Fruit fly (Drosophila melanogaster): Measurements from ENCODE around the gene CG33764.

The CG33764 gene

dm6 chr3L:4310604-4311003 lies 43.3 kb upstream of the CG33764 start (continued):
- TF ChIP-seq CG11504 (tag; optimal IDR thresholded peaks at IDR 0.05) (peak; percentile 30), CG14441 (GFP tag; IDR thresholded peaks at IDR 0.05) (no peak), Dp (GFP tag; optimal IDR thresholded peaks at IDR 0.05) (no peak), CG17359 (tag; optimal IDR thresholded peaks at IDR 0.05) (no peak), GATAe (GFP tag; conservative IDR thresholded peaks at IDR 0.05) (no peak), vvl (GFP tag; IDR thresholded peaks at IDR 0.05) (peak; percentile 34; the same call in 1 of the 2 replicates), CG7839 (tag; optimal IDR thresholded peaks at IDR 0.05) (no peak), CG11696 (GFP tag; IDR thresholded peaks at IDR 0.05) (no peak), run (tag; optimal IDR thresholded peaks at IDR 0.05) (no peak), ATbp (GFP tag; optimal IDR thresholded peaks at IDR 0.05) (peak; percentile 21), CG13123 (GFP tag; optimal IDR thresholded peaks at IDR 0.05) (no peak), chif (GFP tag; optimal IDR thresholded peaks at IDR 0.05) (no peak), ara (GFP tag; IDR thresholded peaks at IDR 0.05) (no peak), hth (optimal IDR thresholded peaks at IDR 0.05) (no peak), CG30020 (tag; optimal IDR thresholded peaks at IDR 0.05) (no peak), aop (GFP tag; IDR thresholded peaks at IDR 0.05) (no peak), CG10366 (GFP tag; IDR thresholded peaks at IDR 0.05) (no peak), Med (GFP tag) (peak; percentile 65), CG15601 (tag; optimal IDR thresholded peaks at IDR 0.05) (no peak), Hr51 (GFP tag; optimal IDR thresholded peaks at IDR 0.05) (peak in 1 of 2 experiments; percentile 10), CG4730 (GFP tag; IDR thresholded peaks at IDR 0.05) (no peak), CG15514 (GFP tag; optimal IDR thresholded peaks at IDR 0.05) (no peak), stwl (tag; optimal IDR thresholded peaks at IDR 0.05) (no peak), CG17385 (GFP tag; optimal IDR thresholded peaks at IDR 0.05) (no peak), Myb (GFP tag; optimal IDR thresholded peaks at IDR 0.05) (no peak), unpg (GFP tag; optimal IDR thresholded peaks at IDR 0.05) (peak; percentile 5), Asciz (GFP tag; optimal IDR thresholded peaks at IDR 0.05) (peak; percentile 23), eve (GFP tag; optimal IDR thresholded peaks at IDR 0.05) (peak in 1 of 2 experiments; percentile 49), yki (optimal IDR thresholded peaks at IDR 0.05) (no peak), CG31441 (GFP tag; IDR thresholded peaks at IDR 0.05) (no peak), vnd (GFP tag; IDR thresholded peaks at IDR 0.05; ENCODE audit: partially characterized antibody) (no peak), seq (GFP tag; IDR thresholded peaks at IDR 0.05) (no peak), CG4360 (GFP tag; IDR thresholded peaks at IDR 0.05) (no peak), CG15696 (tag; optimal IDR thresholded peaks at IDR 0.05) (no peak), CG6854 (GFP tag; optimal IDR thresholded peaks at IDR 0.05) (no peak), sens (GFP tag) (peak; percentile 61), cg (GFP tag; optimal IDR thresholded peaks at IDR 0.05) (no peak), CG9609 (GFP tag; optimal IDR thresholded peaks at IDR 0.05) (no peak), Taf1 (GFP tag; IDR thresholded peaks at IDR 0.05) (no peak), CG8388 (GFP tag; optimal IDR thresholded peaks at IDR 0.05) (no peak), CG18764 (GFP tag; optimal IDR thresholded peaks at IDR 0.05) (no peak), so (GFP tag; IDR thresholded peaks at IDR 0.05) (no peak), BtbVII (GFP tag; optimal IDR thresholded peaks at IDR 0.05) (no peak), tll (GFP tag; optimal IDR thresholded peaks at IDR 0.05) (no peak), CG9727 (GFP tag; optimal IDR thresholded peaks at IDR 0.05) (no peak), B-H1 (GFP tag; IDR thresholded peaks at IDR 0.05) (no peak), CG13296 (GFP tag; optimal IDR thresholded peaks at IDR 0.05) (no peak), tio (GFP tag; optimal IDR thresholded peaks at IDR 0.05) (no peak), CG17612 (GFP tag; IDR thresholded peaks at IDR 0.05) (no peak), Stat92E (GFP tag; optimal IDR thresholded peaks at IDR 0.05) (no peak), D19A (tag; optimal IDR thresholded peaks at IDR 0.05) (no peak), CG10654 (GFP tag; optimal IDR thresholded peaks at IDR 0.05) (no peak)
